ENCODE assay signal across 2 worm cellular contexts in genomic region chrX:806515-806914, ce11.
TF ChIP-seq lines count a peak whose summit lies in the region.

No protein-coding gene starts in this region.

TF ChIP-seq in whole organism, L1 larva, 84 proteins besides CTCF, POLR2A, EP300 and RAD21 (continued from another document):
- TF ChIP-seq vab-15 (tag; optimal IDR thresholded peaks at IDR 0.05; lab: Kevin White, UChicago) = peak; percentile 82
- no peak for TF ChIP-seq alr-1 (tag; optimal IDR thresholded peaks at IDR 0.05; lab: Kevin White, UChicago; ENCODE audit: borderline replicate concordance)
- peak; percentile 61 for TF ChIP-seq F16B12.6 (tag; optimal IDR thresholded peaks at IDR 0.05; lab: Kevin White, UChicago)
- peak; percentile 98 for TF ChIP-seq lin-14 (GFP tag; optimal IDR thresholded peaks at IDR 0.05; lab: Kevin White, UChicago)
- TF ChIP-seq hlh-4 (tag; optimal IDR thresholded peaks at IDR 0.05; lab: Kevin White, UChicago) = no peak
- no peak for TF ChIP-seq ceh-90 (tag; optimal IDR thresholded peaks at IDR 0.05; lab: Kevin White, UChicago)
- TF ChIP-seq tlp-1 (tag; optimal IDR thresholded peaks at IDR 0.05; lab: Kevin White, UChicago) = no peak
- TF ChIP-seq snu-23 (GFP tag; optimal IDR thresholded peaks at IDR 0.05; lab: Kevin White, UChicago) = peak; percentile 100
- peak in 1 of 2 experiments; percentile 95 for TF ChIP-seq mdl-1 (tag; optimal IDR thresholded peaks at IDR 0.05; lab: Kevin White, UChicago)
- TF ChIP-seq egl-13 (tag; optimal IDR thresholded peaks at IDR 0.05; lab: Kevin White, UChicago) = peak; percentile 95
- peak; percentile 72 to 93 for TF ChIP-seq lin-35 (GFP tag; optimal IDR thresholded peaks at IDR 0.05; lab: Kevin White, UChicago)
- peak; percentile 92 for TF ChIP-seq unc-98 (GFP tag; IDR thresholded peaks at IDR 0.05; lab: Robert Waterston, UW)
- TF ChIP-seq unc-86 (tag; optimal IDR thresholded peaks at IDR 0.05; lab: Kevin White, UChicago) = peak; percentile 96
- TF ChIP-seq C34B4.2 (tag; optimal IDR thresholded peaks at IDR 0.05; lab: Kevin White, UChicago) = no peak
- TF ChIP-seq sup-37 (GFP tag; optimal IDR thresholded peaks at IDR 0.05; lab: Kevin White, UChicago) = peak; percentile 88
- TF ChIP-seq zip-4 (GFP tag; optimal IDR thresholded peaks at IDR 0.05; lab: Kevin White, UChicago) = peak; percentile 94
- TF ChIP-seq grh-1 (GFP tag; IDR thresholded peaks at IDR 0.05; lab: Robert Waterston, UW) = peak; percentile 92
- TF ChIP-seq blmp-1 (tag; optimal IDR thresholded peaks at IDR 0.05; lab: Kevin White, UChicago) = peak; percentile 59
- peak; percentile 94 for TF ChIP-seq snpc-4 (tag; optimal IDR thresholded peaks at IDR 0.05; lab: Kevin White, UChicago)
- peak; percentile 93 for TF ChIP-seq lin-13 (GFP tag; optimal IDR thresholded peaks at IDR 0.05; lab: Kevin White, UChicago)
- peak; percentile 98 for TF ChIP-seq ceh-63 (GFP tag; optimal IDR thresholded peaks at IDR 0.05; lab: Kevin White, UChicago)
- peak; percentile 95 for TF ChIP-seq aha-1 (tag; optimal IDR thresholded peaks at IDR 0.05; lab: Kevin White, UChicago)
- TF ChIP-seq elt-3 (tag; optimal IDR thresholded peaks at IDR 0.05; lab: Kevin White, UChicago) = peak; percentile 88 to 99 (median 95)
- peak; percentile 97 for TF ChIP-seq nhr-19 (GFP tag; conservative IDR thresholded peaks at IDR 0.05; lab: Robert Waterston, UW)
- TF ChIP-seq dpl-1 (GFP tag; optimal IDR thresholded peaks at IDR 0.05; lab: Kevin White, UChicago) = peak; percentile 59 to 66 (median 62)

TF ChIP-seq in whole organism, young adult, 124 proteins besides CTCF, POLR2A, EP300 and RAD21 (continued from another document):
- TF ChIP-seq madf-3 (GFP tag; IDR thresholded peaks at IDR 0.05; lab: Robert Waterston, UW) (no peak), zfh-2 (GFP tag; conservative IDR thresholded peaks at IDR 0.05; lab: Robert Waterston, UW) (no peak), attf-6 (GFP tag; IDR thresholded peaks at IDR 0.05; lab: Robert Waterston, UW) (no peak), akir-1 (GFP tag; optimal IDR thresholded peaks at IDR 0.05; lab: Kevin White, UChicago) (peak; percentile 81), cebp-1 (GFP tag; IDR thresholded peaks at IDR 0.05; lab: Robert Waterston, UW) (peak; percentile 86), cebp-1 (tag; optimal IDR thresholded peaks at IDR 0.05; lab: Kevin White, UChicago) (peak; percentile 97), pbrm-1 (GFP tag; IDR thresholded peaks at IDR 0.05; lab: Robert Waterston, UW) (peak; percentile 97), F49E8.2 (tag; optimal IDR thresholded peaks at IDR 0.05; lab: Kevin White, UChicago; ENCODE audit: insufficient read depth) (no peak), ztf-25 (GFP tag; IDR thresholded peaks at IDR 0.05; lab: Robert Waterston, UW) (no peak), xnd-1 (tag; optimal IDR thresholded peaks at IDR 0.05; lab: Kevin White, UChicago) (no peak), Y79H2A.3 (GFP tag; conservative IDR thresholded peaks at IDR 0.05; lab: Robert Waterston, UW) (no peak), nhr-27 (tag; optimal IDR thresholded peaks at IDR 0.05; lab: Kevin White, UChicago) (peak; percentile 88), F39B2.1 (GFP tag; IDR thresholded peaks at IDR 0.05; lab: Robert Waterston, UW) (no peak), fkh-3 (tag; optimal IDR thresholded peaks at IDR 0.05; lab: Kevin White, UChicago) (no peak), lin-35 (GFP tag; optimal IDR thresholded peaks at IDR 0.05; lab: Kevin White, UChicago) (peak in 2 of 3 experiments; percentile 68 to 97), F22D6.2 (tag; optimal IDR thresholded peaks at IDR 0.05; lab: Kevin White, UChicago) (peak; percentile 93), tlf-1 (GFP tag; optimal IDR thresholded peaks at IDR 0.05; lab: Kevin White, UChicago) (peak; percentile 98), let-526 (GFP tag; IDR thresholded peaks at IDR 0.05; lab: Robert Waterston, UW) (peak; percentile 79), Y53F4B.3 (GFP tag; IDR thresholded peaks at IDR 0.05; lab: Robert Waterston, UW) (no peak), cebp-2 (GFP tag; IDR thresholded peaks at IDR 0.05; lab: Robert Waterston, UW) (peak; percentile 99), B0261.1 (tag; optimal IDR thresholded peaks at IDR 0.05; lab: Kevin White, UChicago) (peak; percentile 57), K12H6.12 (tag; optimal IDR thresholded peaks at IDR 0.05; lab: Kevin White, UChicago) (peak; percentile 95), bed-1 (GFP tag; IDR thresholded peaks at IDR 0.05; lab: Robert Waterston, UW) (0 out of 2 replicates have a peak, but pooled peaks have one; percentile 82), lsl-1 (GFP tag; optimal IDR thresholded peaks at IDR 0.05; lab: Kevin White, UChicago) (no peak), ceh-91 (GFP tag; IDR thresholded peaks at IDR 0.05; lab: Robert Waterston, UW) (no peak), Y95B8A.8 (GFP tag; IDR thresholded peaks at IDR 0.05; lab: Robert Waterston, UW) (peak; percentile 74; the same call in 1 of the 2 replicates)
TF ChIP-seq in whole organism, young adult: peak in this region for 92.
